Fruit fly (Drosophila melanogaster): Measurements from ENCODE around the gene tplus3b.

dm6 chr2L:22144127-22144526 is 39.9 kb upstream of the tplus3b start:
- TF ChIP-seq CG32006 (GFP tag; optimal IDR thresholded peaks at IDR 0.05), result no peak
- no peak for TF ChIP-seq Lpt (GFP tag; optimal IDR thresholded peaks at IDR 0.05)

Data from whole organism, prepupa.